Fruit fly (Drosophila melanogaster): ENCODE measurements around the gene CG5934.

The CG5934 gene

DNA sequence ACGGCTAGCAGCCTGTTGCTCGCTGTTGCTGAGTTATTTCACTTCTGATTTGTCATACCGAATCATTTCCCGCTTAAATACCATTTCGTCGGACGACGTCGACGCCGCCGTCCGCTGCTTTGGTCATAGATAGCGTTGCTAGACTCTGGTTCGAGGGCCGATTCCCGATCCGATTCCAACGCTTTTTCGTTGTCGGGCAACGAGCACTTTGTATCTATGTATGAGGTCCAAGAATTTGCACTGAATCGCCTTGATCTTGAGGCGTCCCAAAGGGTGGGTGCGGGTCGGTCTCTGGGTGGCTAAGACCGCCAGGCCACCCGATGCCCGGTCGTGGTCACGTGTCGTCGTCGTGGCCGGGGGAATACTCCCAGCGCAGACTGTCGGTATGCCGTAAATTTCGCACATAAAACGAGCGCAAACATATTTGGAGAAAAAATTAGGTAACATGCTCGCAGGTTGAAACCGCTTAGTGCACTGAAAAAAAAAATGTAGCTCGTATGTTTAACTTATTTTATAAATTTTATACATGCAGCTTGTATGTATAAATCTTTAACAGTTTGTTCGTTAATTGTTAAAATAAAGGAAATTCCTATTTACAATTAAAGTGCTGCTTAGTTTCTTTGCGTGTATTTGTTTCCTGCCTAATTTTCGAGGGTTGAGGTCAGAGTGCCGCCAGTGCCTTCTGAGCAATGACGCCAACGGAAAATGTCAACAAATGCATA is 18.8 kb downstream of the CG5934 start, which contains the start of gene CG3348 (continued):
- TF ChIP-seq CG11762 (GFP tag; optimal IDR thresholded peaks at IDR 0.05; ENCODE audit: insufficient read depth), result no peak
- TF ChIP-seq dac (GFP tag; optimal IDR thresholded peaks at IDR 0.05), result no peak
- TF ChIP-seq CG16779 (tag; optimal IDR thresholded peaks at IDR 0.05), result no peak
- peak; percentile 13 for TF ChIP-seq CG32006 (GFP tag; optimal IDR thresholded peaks at IDR 0.05)
- TF ChIP-seq CG7368 (GFP tag; optimal IDR thresholded peaks at IDR 0.05), result no peak
- TF ChIP-seq acj6 (GFP tag; optimal IDR thresholded peaks at IDR 0.05), result peak; percentile 29
- TF ChIP-seq CG8632 (GFP tag; optimal IDR thresholded peaks at IDR 0.05), result no peak
- TF ChIP-seq Hr39 (GFP tag; optimal IDR thresholded peaks at IDR 0.05), result peak; percentile 58

DNA sequence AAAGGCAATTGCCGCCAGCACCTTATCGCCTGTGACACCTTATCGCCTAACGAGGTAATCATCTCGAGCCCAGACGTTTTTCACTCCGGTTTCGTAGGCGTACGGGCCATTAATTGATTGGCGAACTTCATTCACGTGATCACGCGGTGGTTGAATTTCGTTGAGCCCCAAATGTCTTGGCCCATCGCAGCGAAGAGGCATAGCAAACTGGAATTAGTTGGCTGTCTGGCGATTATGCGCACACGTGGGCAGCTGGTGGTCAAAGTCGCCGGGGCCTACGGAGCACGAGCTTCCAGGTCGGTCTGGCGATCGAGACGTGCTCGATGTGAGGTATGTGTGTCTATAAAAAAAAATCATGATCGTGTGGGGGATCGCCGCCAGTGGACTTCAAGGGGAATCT is 19.6 kb downstream of the CG5934 start:
- no peak for TF ChIP-seq Eip93F (GFP tag; optimal IDR thresholded peaks at IDR 0.05)
- TF ChIP-seq Ets96B (tag; optimal IDR thresholded peaks at IDR 0.05), result no peak
- TF ChIP-seq CG3032 (tag; optimal IDR thresholded peaks at IDR 0.05), result no peak
- no peak for TF ChIP-seq Met (GFP tag; optimal IDR thresholded peaks at IDR 0.05)
- TF ChIP-seq spab (GFP tag; optimal IDR thresholded peaks at IDR 0.05), result no peak
- TF ChIP-seq Ets21C (GFP tag; optimal IDR thresholded peaks at IDR 0.05), result no peak
- no peak for TF ChIP-seq Hr38 (GFP tag; optimal IDR thresholded peaks at IDR 0.05)

- TF ChIP-seq CG16779 (tag; optimal IDR thresholded peaks at IDR 0.05), result no peak
- no peak for TF ChIP-seq net (GFP tag; optimal IDR thresholded peaks at IDR 0.05)
- TF ChIP-seq CG6792 (GFP tag; optimal IDR thresholded peaks at IDR 0.05), result no peak
- no peak for TF ChIP-seq CG3919 (GFP tag; optimal IDR thresholded peaks at IDR 0.05)
- TF ChIP-seq CG10631 (GFP tag; optimal IDR thresholded peaks at IDR 0.05), result no peak
- TF ChIP-seq CG34406 (GFP tag; optimal IDR thresholded peaks at IDR 0.05), result no peak
- TF ChIP-seq CG1621 (tag; optimal IDR thresholded peaks at IDR 0.05), result no peak
- no peak for TF ChIP-seq Eip75B (GFP tag; optimal IDR thresholded peaks at IDR 0.05)
Observed at dm6 chr3R:27294113-27294512, 20.6 kb downstream of the CG5934 start.

DNA sequence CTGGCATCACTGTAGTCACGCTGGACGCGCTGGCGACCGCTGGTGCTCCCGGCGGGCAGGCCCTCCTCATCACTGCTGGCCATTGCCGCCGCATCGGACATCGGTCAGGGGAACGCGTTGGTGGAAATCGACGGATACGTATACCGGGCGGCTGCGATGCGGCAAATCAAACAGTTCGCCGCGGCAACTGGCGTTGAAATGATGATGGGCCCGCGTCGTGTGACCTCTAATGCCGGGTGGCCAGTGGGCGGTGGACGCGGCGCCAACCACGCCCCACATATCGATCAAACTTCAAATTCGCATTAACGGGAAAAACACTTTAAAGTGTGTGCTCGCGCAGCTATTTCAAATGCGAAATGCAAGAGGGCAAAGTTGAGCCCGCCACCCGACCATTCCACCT is 48.7 kb downstream of the CG5934 start, which contains the start of gene CG3339:
CG3339 (minus strand) TSS at position 101 of the 400 bp plus-strand sequence.
- no peak for TF ChIP-seq Blimp-1 (GFP tag; optimal IDR thresholded peaks at IDR 0.05)
- TF ChIP-seq CG3919 (GFP tag; optimal IDR thresholded peaks at IDR 0.05), result no peak
- TF ChIP-seq CG32006 (GFP tag; optimal IDR thresholded peaks at IDR 0.05), result no peak
- TF ChIP-seq CG6854 (GFP tag; optimal IDR thresholded peaks at IDR 0.05), result no peak
- no peak for TF ChIP-seq achi (GFP tag; optimal IDR thresholded peaks at IDR 0.05)
- TF ChIP-seq cyc (GFP tag; optimal IDR thresholded peaks at IDR 0.05), result no peak
- no peak for TF ChIP-seq fkh (GFP tag; optimal IDR thresholded peaks at IDR 0.05)
- TF ChIP-seq acj6 (GFP tag; optimal IDR thresholded peaks at IDR 0.05), result no peak
- no peak for TF ChIP-seq CG34406 (GFP tag; optimal IDR thresholded peaks at IDR 0.05)
- no peak for TF ChIP-seq CG6808 (GFP tag; optimal IDR thresholded peaks at IDR 0.05)
- no peak for TF ChIP-seq Ets96B (tag; optimal IDR thresholded peaks at IDR 0.05)
- no peak for TF ChIP-seq CG6276 (GFP tag; optimal IDR thresholded peaks at IDR 0.05)
- TF ChIP-seq CG16779 (tag; optimal IDR thresholded peaks at IDR 0.05), result no peak
- TF ChIP-seq Smox (GFP tag; optimal IDR thresholded peaks at IDR 0.05), result no peak
- no peak for TF ChIP-seq CG3032 (tag; optimal IDR thresholded peaks at IDR 0.05)
- TF ChIP-seq CG10631 (GFP tag; optimal IDR thresholded peaks at IDR 0.05), result no peak
- no peak for TF ChIP-seq Ets21C (GFP tag; optimal IDR thresholded peaks at IDR 0.05)
- TF ChIP-seq Met (GFP tag; optimal IDR thresholded peaks at IDR 0.05), result no peak
- TF ChIP-seq CG6163 (GFP tag; IDR thresholded peaks at IDR 0.05), result no peak

Measured in whole organism, prepupa.